Fruit fly (Drosophila melanogaster) S2 (cell line): ENCODE results near the gene Cad88C.

Experiments
- CG8478 ChIP-seq: fragments of >200 bp; optimal IDR thresholded peaks from 2 replicates; lab custom pipeline; 2018
- CTCF ChIP-seq, 2 experiments: fragments of >200 bp; optimal IDR thresholded peaks; 2 replicates each; lab custom pipeline; 2018

- TF ChIP-seq CG8478 (lab: Kevin White, UChicago) = no peak
- no peak for TF ChIP-seq CTCF (optimal IDR thresholded peaks at IDR 0.05; lab: Kevin White, UChicago)
Observed at dm6 chr3R:14642463-14642862, 12.2 kb downstream of the Cad88C start, which contains the start of gene CG7886.
